Worm (Caenorhabditis elegans) whole organism, L1 larva: ENCODE measurements around the gene C35D10.8.

Experiments used
- C04F5.9 ChIP-seq: sonication (generic microtip); optimal IDR thresholded peaks from 2 replicates; lab custom pipeline; 2016; ENCODE audit warnings: missing genetic modification characterization, missing compliant biosample characterization
- F16B12.6 ChIP-seq: fragments of 150-350 bp; optimal IDR thresholded peaks from 2 replicates; lab custom pipeline; 2014; ENCODE audit warnings: missing biosample characterization, missing genetic modification characterization
- aha-1 ChIP-seq: fragments of 150-350 bp; optimal IDR thresholded peaks from 2 replicates; lab custom pipeline; 2014; ENCODE audit warnings: missing biosample characterization, missing genetic modification characterization
- alr-1 ChIP-seq: fragments of 200-800 bp; sonication (Bioruptor generic); optimal IDR thresholded peaks from 2 replicates; lab custom pipeline; 2018; ENCODE audit warnings: borderline replicate concordance, mild to moderate bottlenecking, missing genetic modification characterization, missing compliant biosample characterization
- ama-1 ChIP-seq: fragments of 150-350 bp; optimal IDR thresholded peaks from 2 replicates; lab custom pipeline; 2014
- ceh-63 ChIP-seq: fragments of 200-800 bp; sonication (Bioruptor generic); optimal IDR thresholded peaks from 2 replicates; lab custom pipeline; 2018; ENCODE audit warnings: mild to moderate bottlenecking, missing genetic modification characterization, missing compliant biosample characterization
- ceh-8 ChIP-seq: fragments of 200-800 bp; sonication (Bioruptor generic); optimal IDR thresholded peaks from 2 replicates; lab custom pipeline; 2018; ENCODE audit warnings: mild to moderate bottlenecking, missing genetic modification characterization, moderate library complexity, missing compliant biosample characterization
- ceh-82 ChIP-seq, 3 experiments: fragments of 150-350 bp in 1 of 3; sonication (generic microtip) in 2 of 3; optimal IDR thresholded peaks; 2 replicates each; lab custom pipeline; 2014 to 2017; ENCODE audit warnings: missing biosample characterization in 3 of 3, missing genetic modification characterization in 3 of 3
- ceh-90 ChIP-seq: sonication (generic microtip); optimal IDR thresholded peaks from 2 replicates; lab custom pipeline; 2016; ENCODE audit warnings: missing genetic modification characterization, missing compliant biosample characterization
- efl-1 ChIP-seq, 4 experiments: fragments of 150-350 bp; optimal IDR thresholded peaks in 3 of 4; peaks in 1 of 4; 1 replicate in 1 of 4; 2 replicates in 3 of 4; lab custom pipeline; 2014; ENCODE audit warnings: missing biosample characterization in 2 of 4, missing genetic modification characterization in 2 of 4, missing genetic modification reagents in 2 of 4
- elt-2 ChIP-seq: sonication (generic microtip); optimal IDR thresholded peaks from 2 replicates; lab custom pipeline; 2016; ENCODE audit warnings: missing genetic modification characterization, mild to moderate bottlenecking, inconsistent platforms, missing compliant biosample characterization, missing genetic modification reagents
- elt-3 ChIP-seq, 6 experiments: fragments of 150-350 bp in 1 of 6; sonication (generic microtip); optimal IDR thresholded peaks; 2 replicates each; lab custom pipeline; 2017 to 2018; ENCODE audit warnings: missing biosample characterization in 6 of 6, missing genetic modification characterization in 6 of 6, inconsistent platforms in 1 of 6
- ets-5 ChIP-seq: fragments of 200-800 bp; sonication (Bioruptor generic); IDR thresholded peaks from 2 replicates; pipeline ENCODE4 v1.3.6; 2022; ENCODE audit warnings: missing genetic modification characterization, missing compliant biosample characterization
- fkh-4 ChIP-seq: sonication (generic microtip); optimal IDR thresholded peaks from 2 replicates; lab custom pipeline; 2016; ENCODE audit warnings: missing compliant biosample characterization, missing genetic modification characterization, borderline replicate concordance
- fos-1 ChIP-seq: fragments of 150-350 bp; optimal IDR thresholded peaks from 2 replicates; lab custom pipeline; 2014; ENCODE audit warnings: missing biosample characterization, missing genetic modification characterization
- hlh-17 ChIP-seq: fragments of 200-800 bp; sonication (Bioruptor generic); optimal IDR thresholded peaks from 2 replicates; lab custom pipeline; 2018; ENCODE audit warnings: missing genetic modification characterization, mild to moderate bottlenecking, missing compliant biosample characterization, moderate library complexity, borderline replicate concordance
- hpl-2 ChIP-seq: fragments of 150-350 bp; optimal IDR thresholded peaks from 2 replicates; lab custom pipeline; 2014; ENCODE audit warnings: missing biosample characterization, missing genetic modification reagents, missing genetic modification characterization
- jun-1 ChIP-seq: fragments of 150-350 bp; optimal IDR thresholded peaks from 2 replicates; lab custom pipeline; 2014; ENCODE audit warnings: missing biosample characterization, missing genetic modification reagents, missing genetic modification characterization
- lin-13 ChIP-seq: fragments of 150-350 bp; optimal IDR thresholded peaks from 2 replicates; lab custom pipeline; 2014; ENCODE audit warnings: missing biosample characterization, missing genetic modification reagents, missing genetic modification characterization
- lin-39 ChIP-seq: fragments of 150-350 bp; optimal IDR thresholded peaks from 2 replicates; lab custom pipeline; 2014; ENCODE audit warnings: missing biosample characterization, missing genetic modification reagents, missing genetic modification characterization
- mab-9 ChIP-seq: fragments of 200-800 bp; sonication (Bioruptor generic); IDR thresholded peaks from 2 replicates; pipeline ENCODE4 v1.3.6; 2022; ENCODE audit warnings: missing genetic modification reagents, missing genetic modification characterization, missing compliant biosample characterization
- mep-1 ChIP-seq: fragments of 150-350 bp; optimal IDR thresholded peaks from 2 replicates; lab custom pipeline; 2014; ENCODE audit warnings: missing biosample characterization, missing genetic modification characterization
- nhr-12 ChIP-seq: sonication (generic microtip); optimal IDR thresholded peaks from 2 replicates; lab custom pipeline; 2017; ENCODE audit warnings: missing biosample characterization, missing genetic modification characterization
- nhr-28 ChIP-seq: fragments of 150-350 bp; optimal IDR thresholded peaks from 2 replicates; lab custom pipeline; 2014; ENCODE audit warnings: missing biosample characterization, missing genetic modification characterization
- nhr-47 ChIP-seq: sonication (generic microtip); optimal IDR thresholded peaks from 2 replicates; lab custom pipeline; 2016; ENCODE audit warnings: mild to moderate bottlenecking, missing genetic modification characterization, moderate library complexity, missing compliant biosample characterization
- nhr-71 ChIP-seq: sonication (generic microtip); optimal IDR thresholded peaks from 2 replicates; lab custom pipeline; 2016; ENCODE audit warnings: mild to moderate bottlenecking, missing genetic modification characterization, moderate library complexity, missing compliant biosample characterization
- nhr-76 ChIP-seq: sonication (generic microtip); optimal IDR thresholded peaks from 2 replicates; lab custom pipeline; 2017; ENCODE audit warnings: missing biosample characterization, missing genetic modification characterization
- nhr-84 ChIP-seq: sonication (generic microtip); optimal IDR thresholded peaks from 2 replicates; lab custom pipeline; 2017; ENCODE audit warnings: missing biosample characterization, missing genetic modification characterization
- pax-3 ChIP-seq: fragments of 200-800 bp; sonication (Bioruptor generic); optimal IDR thresholded peaks from 2 replicates; lab custom pipeline; 2018; ENCODE audit warnings: mild to moderate bottlenecking, missing genetic modification characterization, moderate library complexity, missing compliant biosample characterization
- snpc-4 ChIP-seq: fragments of 150-350 bp; optimal IDR thresholded peaks from 2 replicates; lab custom pipeline; 2014; ENCODE audit warnings: missing biosample characterization, missing genetic modification characterization
- snu-23 ChIP-seq: sonication (generic microtip); optimal IDR thresholded peaks from 2 replicates; lab custom pipeline; 2016; ENCODE audit warnings: missing genetic modification characterization, missing compliant biosample characterization
- sox-4 ChIP-seq: sonication (generic microtip); optimal IDR thresholded peaks from 2 replicates; lab custom pipeline; 2016; ENCODE audit warnings: missing genetic modification characterization, missing compliant biosample characterization
- unc-86 ChIP-seq: sonication (generic microtip); optimal IDR thresholded peaks from 2 replicates; lab custom pipeline; 2016; ENCODE audit warnings: missing genetic modification characterization, missing compliant biosample characterization
- vab-15 ChIP-seq: sonication (generic microtip); optimal IDR thresholded peaks from 2 replicates; lab custom pipeline; 2017; ENCODE audit warnings: missing genotype, mild to moderate bottlenecking, missing genetic modification characterization, missing compliant biosample characterization
- zip-4 ChIP-seq: fragments of 200-800 bp; sonication (Bioruptor generic); optimal IDR thresholded peaks from 2 replicates; lab custom pipeline; 2018; ENCODE audit warnings: mild to moderate bottlenecking, missing genetic modification characterization, moderate library complexity, missing compliant biosample characterization
- ztf-11 ChIP-seq, 2 experiments: sonication (generic microtip); optimal IDR thresholded peaks; 2 replicates each; lab custom pipeline; 2016 to 2017; ENCODE audit warnings: missing genetic modification characterization in 2 of 2, missing biosample characterization in 1 of 2, missing compliant biosample characterization in 1 of 2

C35D10.8 gene

ce11 chrIII:4881955-4882354, 26.9 kb downstream of the C35D10.8 start:
- no peak for TF ChIP-seq efl-1 (optimal IDR thresholded peaks at IDR 0.05; lab: Kevin White, UChicago)
- TF ChIP-seq efl-1 (GFP tag; optimal IDR thresholded peaks at IDR 0.05 in 1 of 2; lab: Kevin White, UChicago): peak in 1 of 2 experiments; percentile 70
- no peak for TF ChIP-seq ceh-63
- TF ChIP-seq mep-1 (tag; lab: Kevin White, UChicago): no peak
- TF ChIP-seq zip-4: no peak
- TF ChIP-seq alr-1 (tag; lab: Kevin White, UChicago): no peak
- TF ChIP-seq ceh-90 (tag; lab: Kevin White, UChicago): no peak
- TF ChIP-seq nhr-28 (tag; lab: Kevin White, UChicago): no peak
- TF ChIP-seq unc-86 (tag; lab: Kevin White, UChicago): no peak
- peak; percentile 55 for TF ChIP-seq elt-2 (tag; lab: Kevin White, UChicago)
- TF ChIP-seq mab-9 (GFP tag; lab: Robert Waterston, UW): no peak
- TF ChIP-seq ceh-8 (GFP tag; lab: Kevin White, UChicago): no peak
- TF ChIP-seq nhr-84 (tag; lab: Kevin White, UChicago): no peak
- no peak for TF ChIP-seq fkh-4
- TF ChIP-seq jun-1 (tag; lab: Kevin White, UChicago): no peak
- TF ChIP-seq pax-3 (tag; lab: Kevin White, UChicago): no peak
- TF ChIP-seq hpl-2 (GFP tag; lab: Kevin White, UChicago): no peak
- no peak for TF ChIP-seq ets-5 (GFP tag; lab: Robert Waterston, UW)

- TF ChIP-seq nhr-76 (tag; lab: Kevin White, UChicago) (no peak), pax-3 (tag; lab: Kevin White, UChicago) (no peak), snu-23 (no peak), nhr-71 (no peak), nhr-12 (tag; lab: Kevin White, UChicago) (no peak), hpl-2 (GFP tag; lab: Kevin White, UChicago) (no peak), elt-2 (tag; lab: Kevin White, UChicago) (peak; percentile 40), hlh-17 (GFP tag; lab: Kevin White, UChicago) (no peak), sox-4 (tag; lab: Kevin White, UChicago) (no peak), nhr-47 (tag; lab: Kevin White, UChicago) (no peak), lin-13 (GFP tag; lab: Kevin White, UChicago) (no peak), ceh-8 (GFP tag; lab: Kevin White, UChicago) (no peak), ama-1 (lab: Kevin White, UChicago) (no peak), jun-1 (tag; lab: Kevin White, UChicago) (peak; percentile 29), ztf-11 (tag; optimal IDR thresholded peaks at IDR 0.05; lab: Kevin White, UChicago) (no peak), fos-1 (no peak)
- TF ChIP-seq, all 84 proteins: peak for 2
Observed at ce11 chrIII:4883429-4883828, 28.4 kb downstream of the C35D10.8 start, which contains the start of gene clec-5. clec-5 (minus strand) TSS chrIII:4883606.

- TF ChIP-seq vab-15 (no peak), ceh-90 (tag; lab: Kevin White, UChicago) (no peak), elt-2 (tag; lab: Kevin White, UChicago) (peak; percentile 51), pax-3 (tag; lab: Kevin White, UChicago) (no peak), C04F5.9 (tag; lab: Kevin White, UChicago) (no peak), ceh-82 (tag; optimal IDR thresholded peaks at IDR 0.05; lab: Kevin White, UChicago) (no peak), aha-1 (tag; lab: Kevin White, UChicago) (no peak), snpc-4 (no peak)
Observed at ce11 chrIII:4887291-4887690, 32.3 kb downstream of the C35D10.8 start, which contains the start of gene clec-6. clec-6 (minus strand) TSS chrIII:4887444.

DNA sequence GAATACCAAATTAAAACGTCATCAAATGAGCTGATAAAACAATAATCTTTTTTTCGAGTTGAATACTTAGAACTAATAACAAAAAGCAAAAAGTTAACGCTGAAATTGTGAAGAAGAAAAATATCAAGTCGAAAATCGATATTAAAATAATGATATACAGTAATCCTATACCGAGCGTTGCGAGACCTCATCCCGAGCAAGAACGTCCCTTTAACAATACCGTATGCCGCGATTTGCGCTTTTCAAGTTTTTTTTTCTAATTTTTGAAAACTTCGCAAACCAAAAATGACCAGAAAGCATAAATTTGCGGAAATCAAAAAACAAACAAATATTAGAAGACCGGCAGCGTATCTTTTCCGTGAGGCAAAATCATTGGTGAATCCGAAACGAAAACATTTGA, 36.0 kb downstream of the C35D10.8 start, which contains the start of gene F26F4.5:
Gene F26F4.5, minus strand, starts transcription at position 256 of the 400 bp plus-strand sequence.
- no peak for TF ChIP-seq snu-23
- no peak for TF ChIP-seq zip-4
- no peak for TF ChIP-seq hlh-17 (GFP tag; lab: Kevin White, UChicago)
- TF ChIP-seq efl-1 (optimal IDR thresholded peaks at IDR 0.05; lab: Kevin White, UChicago): no peak
- no peak for TF ChIP-seq efl-1 (GFP tag; optimal IDR thresholded peaks at IDR 0.05 in 1 of 2; lab: Kevin White, UChicago)
- TF ChIP-seq elt-3 (tag; optimal IDR thresholded peaks at IDR 0.05; lab: Kevin White, UChicago): no peak
- no peak for TF ChIP-seq F16B12.6 (tag; lab: Kevin White, UChicago)
- TF ChIP-seq ztf-11 (tag; optimal IDR thresholded peaks at IDR 0.05; lab: Kevin White, UChicago): no peak
- TF ChIP-seq lin-39 (tag; lab: Kevin White, UChicago): no peak
